Fruit fly (Drosophila melanogaster): ENCODE data around the gene RnrL.
A peak's percentile ranks its signal among the peaks of the same experiment; 100 is the strongest.

RnrL gene

DNA sequence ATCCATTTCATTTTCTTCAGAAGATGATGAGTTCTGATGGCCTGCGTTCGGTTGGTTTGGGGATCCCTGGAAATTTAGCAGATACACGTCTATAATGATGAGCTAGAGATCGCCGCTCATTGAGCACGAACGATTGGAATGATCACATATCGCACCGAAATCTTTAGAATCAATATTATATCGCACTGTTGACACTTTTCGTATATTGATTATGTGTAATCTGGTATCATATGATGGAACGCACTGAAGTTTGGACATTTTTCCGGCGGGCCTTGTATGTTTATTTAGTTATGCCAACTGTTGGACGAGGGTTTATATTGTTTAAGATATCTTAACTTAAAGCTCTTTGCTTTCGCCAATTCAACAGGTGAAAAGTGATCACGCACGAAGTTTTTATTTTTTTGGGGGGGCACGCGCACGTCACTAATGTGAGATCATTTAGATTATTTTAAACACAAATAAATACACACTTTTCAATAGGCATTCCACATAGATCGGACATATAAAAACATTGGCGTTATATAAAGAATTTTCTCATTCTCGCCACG lies 6.6 kb downstream of the RnrL start (continued):
- TF ChIP-seq Scr (GFP tag; IDR thresholded peaks at IDR 0.05; ENCODE audit: partially characterized antibody) (peak; percentile 81), gfzf (GFP tag; optimal IDR thresholded peaks at IDR 0.05) (peak; percentile 5), Sox100B (GFP tag; optimal IDR thresholded peaks at IDR 0.05) (peak; percentile 33), Pdp1 (GFP tag; optimal IDR thresholded peaks at IDR 0.05) (peak in 1 of 2 experiments; percentile 69), CG32532 (GFP tag; IDR thresholded peaks at IDR 0.05) (0 out of 2 replicates have a peak, but pooled peaks have one; percentile 29), CG7963 (GFP tag; IDR thresholded peaks at IDR 0.05; ENCODE audit: partially characterized antibody) (0 out of 3 replicates have a peak, but pooled peaks have one; percentile 39), CG14667 (GFP tag; IDR thresholded peaks at IDR 0.05) (no peak), sens (GFP tag) (peak; percentile 57), org-1 (GFP tag; optimal IDR thresholded peaks at IDR 0.05) (no peak), D (optimal IDR thresholded peaks at IDR 0.05) (no peak), D (GFP tag; optimal IDR thresholded peaks at IDR 0.05) (peak; percentile 21), knrl (GFP tag; IDR thresholded peaks at IDR 0.05; ENCODE audit: partially characterized antibody) (peak; percentile 86; the same call in 2 of the 3 replicates), CG13775 (GFP tag; optimal IDR thresholded peaks at IDR 0.05) (no peak), Bgb (GFP tag; IDR thresholded peaks at IDR 0.05; ENCODE audit: partially characterized antibody) (peak; percentile 46; the same call in 1 of the 2 replicates), CG10431 (GFP tag; optimal IDR thresholded peaks at IDR 0.05) (no peak), kah (GFP tag; optimal IDR thresholded peaks at IDR 0.05) (peak; percentile 72), MTF-1 (GFP tag; optimal IDR thresholded peaks at IDR 0.05; ENCODE audit: borderline replicate concordance) (no peak), CG14441 (GFP tag; IDR thresholded peaks at IDR 0.05) (no peak), CG3281 (GFP tag; optimal IDR thresholded peaks at IDR 0.05) (peak; percentile 49), CG15514 (GFP tag; optimal IDR thresholded peaks at IDR 0.05) (peak; percentile 6), NfI (GFP tag; optimal IDR thresholded peaks at IDR 0.05) (peak; percentile 16), D19B (GFP tag; optimal IDR thresholded peaks at IDR 0.05) (peak; percentile 12), CG6272 (GFP tag; IDR thresholded peaks at IDR 0.05) (no peak), pum (GFP tag; optimal IDR thresholded peaks at IDR 0.05) (peak; percentile 2), Rfx (GFP tag; IDR thresholded peaks at IDR 0.05) (peak; percentile 56; the same call in 1 of the 2 replicates), zfh2 (GFP tag; optimal IDR thresholded peaks at IDR 0.05) (peak; percentile 35), CG1603 (tag; optimal IDR thresholded peaks at IDR 0.05) (peak; percentile 2), CG32772 (GFP tag; IDR thresholded peaks at IDR 0.05) (no peak), CG11695 (GFP tag; IDR thresholded peaks at IDR 0.05) (0 out of 3 replicates have a peak, but pooled peaks have one; percentile 15), en (GFP tag; optimal IDR thresholded peaks at IDR 0.05) (peak; percentile 15), slp2 (GFP tag; optimal IDR thresholded peaks at IDR 0.05) (peak; percentile 10), CG17829 (tag; optimal IDR thresholded peaks at IDR 0.05) (peak; percentile 9), Mes4 (GFP tag; optimal IDR thresholded peaks at IDR 0.05) (no peak), CG8359 (GFP tag; optimal IDR thresholded peaks at IDR 0.05; ENCODE audit: borderline replicate concordance) (no peak), Dbx (GFP tag; IDR thresholded peaks at IDR 0.05) (peak; percentile 43; the same call in 1 of the 3 replicates), stwl (tag; optimal IDR thresholded peaks at IDR 0.05) (no peak), disco-r (GFP tag; optimal IDR thresholded peaks at IDR 0.05) (peak; percentile 31), pb (GFP tag; optimal IDR thresholded peaks at IDR 0.05) (peak; percentile 4), dpn (GFP tag; optimal IDR thresholded peaks at IDR 0.05) (peak; percentile 6 to 28), inv (GFP tag; IDR thresholded peaks at IDR 0.05; ENCODE audit: partially characterized antibody) (peak; percentile 86), Meics (GFP tag; optimal IDR thresholded peaks at IDR 0.05) (peak; percentile 16), Awh (GFP tag; IDR thresholded peaks at IDR 0.05) (no peak), CG3995 (GFP tag; optimal IDR thresholded peaks at IDR 0.05) (peak; percentile 95), CG14860 (GFP tag; IDR thresholded peaks at IDR 0.05; ENCODE audit: partially characterized antibody) (peak; percentile 55; the same call in 2 of the 3 replicates), CG3847 (GFP tag; IDR thresholded peaks at IDR 0.05) (no peak), lov (optimal IDR thresholded peaks at IDR 0.05) (no peak), lov (GFP tag; IDR thresholded peaks at IDR 0.05) (0 out of 3 replicates have a peak, but pooled peaks have one; percentile 27), CG7928 (GFP tag; optimal IDR thresholded peaks at IDR 0.05) (peak; percentile 50), Ets65A (GFP tag) (peak; percentile 85)

All from whole organism, embryonic.